Fruit fly (Drosophila melanogaster) whole organism, embryonic: Measurements from ENCODE around the gene chb.

Experiments used
- Abd-B ChIP-seq: fragments of 200-800 bp; sonication (Bioruptor generic); optimal IDR thresholded peaks from 2 replicates; lab custom pipeline; 2018; ENCODE audit warnings: missing biosample characterization, mild to moderate bottlenecking, missing genetic modification characterization, moderate library complexity
- Ada2b ChIP-seq: fragments of 200-800 bp; sonication (Bioruptor generic); IDR thresholded peaks from 2 replicates; pipeline ENCODE4 v1.3.6; 2022; ENCODE audit warnings: missing biosample characterization, missing genetic modification characterization
- Adf1 ChIP-seq: fragments of 200-800 bp; sonication (Bioruptor generic); IDR thresholded peaks from 2 replicates; pipeline ENCODE4 v1.3.6; 2022; ENCODE audit warnings: missing biosample characterization, missing genetic modification characterization
- Atf3 ChIP-seq: fragments of 200-800 bp; sonication (Bioruptor generic); optimal IDR thresholded peaks from 3 replicates; lab custom pipeline; 2016; ENCODE audit warnings: missing biosample characterization, missing genetic modification characterization
- Blimp-1 ChIP-seq: fragments of 200-800 bp; sonication (Bioruptor generic); optimal IDR thresholded peaks from 3 replicates; lab custom pipeline; 2018; ENCODE audit warnings: missing biosample characterization, missing genetic modification characterization, mild to moderate bottlenecking, moderate library complexity, missing genetic modification reagents
- CG1024 ChIP-seq: fragments of 200-800 bp; sonication (Bioruptor generic); IDR thresholded peaks from 2 replicates; pipeline ENCODE4 v1.3.6; 2022; ENCODE audit warnings: missing biosample characterization, missing genetic modification characterization
- CG10431 ChIP-seq: fragments of 200-800 bp; sonication (Bioruptor generic); optimal IDR thresholded peaks from 3 replicates; lab custom pipeline; 2018; ENCODE audit warnings: missing biosample characterization, mild to moderate bottlenecking, missing genetic modification characterization
- CG10979 ChIP-seq: fragments of 200-800 bp; sonication (Bioruptor generic); optimal IDR thresholded peaks from 2 replicates; lab custom pipeline; 2018; ENCODE audit warnings: missing biosample characterization, mild to moderate bottlenecking, missing genetic modification characterization, moderate library complexity
- CG11504 ChIP-seq: fragments of 200-800 bp; sonication (Bioruptor generic); optimal IDR thresholded peaks from 3 replicates; lab custom pipeline; 2019; ENCODE audit warnings: missing biosample characterization, mild to moderate bottlenecking, missing genetic modification characterization, moderate library complexity
- CG11696 ChIP-seq: fragments of 200-800 bp; sonication (Bioruptor generic); IDR thresholded peaks from 2 replicates; pipeline ENCODE4 v1.3.6; 2022; ENCODE audit warnings: missing biosample characterization, missing genetic modification characterization
- CG12219 ChIP-seq: fragments of 200-800 bp; sonication (Bioruptor generic); optimal IDR thresholded peaks from 3 replicates; lab custom pipeline; 2018; ENCODE audit warnings: missing biosample characterization, mild to moderate bottlenecking, missing genetic modification characterization
- CG13424 ChIP-seq: fragments of 200-800 bp; sonication (Bioruptor generic); optimal IDR thresholded peaks from 2 replicates; lab custom pipeline; 2019; ENCODE audit warnings: missing biosample characterization, mild to moderate bottlenecking, missing genetic modification characterization, moderate library complexity
- CG14441 ChIP-seq: fragments of 200-800 bp; sonication (Bioruptor generic); IDR thresholded peaks from 2 replicates; pipeline ENCODE4 v1.3.6; 2022; ENCODE audit warnings: missing biosample characterization, missing genetic modification characterization
- CG15696 ChIP-seq: fragments of 200-800 bp; sonication (Bioruptor generic); optimal IDR thresholded peaks from 2 replicates; lab custom pipeline; 2019; ENCODE audit warnings: missing biosample characterization, mild to moderate bottlenecking, missing genetic modification characterization, moderate library complexity
- CG1603 ChIP-seq: fragments of 200-800 bp; sonication (Bioruptor generic); optimal IDR thresholded peaks from 2 replicates; lab custom pipeline; 2019; ENCODE audit warnings: missing biosample characterization, mild to moderate bottlenecking, missing genetic modification characterization, moderate library complexity
- CG17802 ChIP-seq: fragments of 200-800 bp; sonication (Bioruptor generic); optimal IDR thresholded peaks from 2 replicates; lab custom pipeline; 2018; ENCODE audit warnings: missing biosample characterization, mild to moderate bottlenecking, missing genetic modification characterization, moderate library complexity
- CG18764 ChIP-seq: fragments of 200-800 bp; sonication (Bioruptor generic); optimal IDR thresholded peaks from 3 replicates; lab custom pipeline; 2016; ENCODE audit warnings: missing biosample characterization, missing genetic modification characterization
- CG2889 ChIP-seq: fragments of 200-800 bp; sonication (Bioruptor generic); IDR thresholded peaks from 3 replicates; pipeline ENCODE4 v1.3.6; 2022; ENCODE audit warnings: missing biosample characterization, missing genetic modification characterization
- CG32532 ChIP-seq: fragments of 200-800 bp; sonication (Bioruptor generic); IDR thresholded peaks from 2 replicates; pipeline ENCODE4 v1.3.6; 2022; ENCODE audit warnings: missing biosample characterization, missing genetic modification characterization
- CG4854 ChIP-seq: fragments of 200-800 bp; sonication (Bioruptor generic); optimal IDR thresholded peaks from 2 replicates; lab custom pipeline; 2016; ENCODE audit warnings: missing biosample characterization, missing genetic modification characterization, inconsistent platforms
- CG5180 ChIP-seq: fragments of 200-800 bp; sonication (Bioruptor generic); optimal IDR thresholded peaks from 3 replicates; lab custom pipeline; 2017; ENCODE audit warnings: missing biosample characterization, missing genetic modification characterization, mild to moderate bottlenecking, moderate library complexity, missing genetic modification reagents
- CG7745 ChIP-seq: fragments of 200-800 bp; sonication (Bioruptor generic); optimal IDR thresholded peaks from 2 replicates; lab custom pipeline; 2018; ENCODE audit warnings: missing biosample characterization, mild to moderate bottlenecking, missing genetic modification characterization, moderate library complexity
- CG7928 ChIP-seq: fragments of 200-800 bp; sonication (Bioruptor generic); optimal IDR thresholded peaks from 2 replicates; lab custom pipeline; 2017; ENCODE audit warnings: missing biosample characterization, mild to moderate bottlenecking, missing genetic modification characterization
- CG7987 ChIP-seq: fragments of 200-800 bp; sonication (Bioruptor generic); optimal IDR thresholded peaks from 2 replicates; lab custom pipeline; 2018; ENCODE audit warnings: missing biosample characterization, mild to moderate bottlenecking, missing genetic modification characterization, moderate library complexity
- CG8478 ChIP-seq: fragments of >200 bp; optimal IDR thresholded peaks from 2 replicates; lab custom pipeline; 2018
- E2f1 ChIP-seq: fragments of 200-800 bp; sonication (Bioruptor generic); IDR thresholded peaks from 2 replicates; pipeline ENCODE4 v1.3.6; 2022; ENCODE audit warnings: missing biosample characterization, missing genetic modification characterization
- Jarid2 ChIP-seq: fragments of 200-800 bp; sonication (Bioruptor generic); optimal IDR thresholded peaks from 3 replicates; lab custom pipeline; 2017; ENCODE audit warnings: mild to moderate bottlenecking, missing biosample characterization, missing genetic modification reagents, missing genetic modification characterization
- Med ChIP-seq: fragments of 200-800 bp; sonication (Bioruptor generic); peaks from one replicate; lab custom pipeline; 2016; ENCODE audit warnings: missing biosample characterization, missing genetic modification characterization, mild to moderate bottlenecking, inconsistent platforms, moderate library complexity
- Neu2 ChIP-seq: fragments of 200-800 bp; sonication (Bioruptor generic); optimal IDR thresholded peaks from 3 replicates; lab custom pipeline; 2016; ENCODE audit warnings: missing biosample characterization, missing genetic modification characterization, borderline replicate concordance
- Sox102F ChIP-seq: fragments of 200-800 bp; sonication (Bioruptor generic); optimal IDR thresholded peaks from 2 replicates; lab custom pipeline; 2018; ENCODE audit warnings: missing biosample characterization, mild to moderate bottlenecking, missing genetic modification characterization, moderate library complexity
- ase ChIP-seq: fragments of 200-800 bp; sonication (Bioruptor generic); IDR thresholded peaks from 3 replicates; pipeline ENCODE4 v1.3.6; 2022; ENCODE audit warnings: missing biosample characterization, missing genetic modification characterization
- cad ChIP-seq: fragments of >200 bp; optimal IDR thresholded peaks from 2 replicates; lab custom pipeline; 2017; ENCODE audit warnings: missing biosample characterization, missing genetic modification characterization
- chn ChIP-seq: fragments of 200-800 bp; sonication (Bioruptor generic); optimal IDR thresholded peaks from 2 replicates; lab custom pipeline; 2016; ENCODE audit warnings: missing biosample characterization, missing genetic modification characterization
- crp ChIP-seq, 2 experiments: fragments of 200-800 bp; sonication (Bioruptor generic); optimal IDR thresholded peaks; 2 replicates in 1 of 2; 3 replicates in 1 of 2; lab custom pipeline; 2017; ENCODE audit warnings: missing biosample characterization in 2 of 2, missing genetic modification characterization in 2 of 2, mild to moderate bottlenecking in 1 of 2, moderate library complexity in 1 of 2
- emc ChIP-seq: fragments of 200-800 bp; sonication (Bioruptor generic); optimal IDR thresholded peaks from 2 replicates; lab custom pipeline; 2016; ENCODE audit warnings: missing biosample characterization, missing genetic modification characterization
- grn ChIP-seq: fragments of 200-800 bp; sonication (Bioruptor generic); optimal IDR thresholded peaks from 3 replicates; lab custom pipeline; 2017; ENCODE audit warnings: missing biosample characterization, missing genetic modification characterization
- hkb ChIP-seq, 2 experiments: fragments of 200-800 bp in 1 of 2; fragments of >200 bp in 1 of 2; sonication (Bioruptor generic) in 1 of 2; IDR thresholded peaks in 1 of 2; optimal IDR thresholded peaks in 1 of 2; 2 replicates each; pipeline versions ENCODE4 v1.3.6 to Lab custom; 2017 to 2022; ENCODE audit warnings: missing biosample characterization in 1 of 2, missing genetic modification characterization in 1 of 2
- jing ChIP-seq: fragments of 200-800 bp; sonication (Bioruptor generic); optimal IDR thresholded peaks from 2 replicates; lab custom pipeline; 2018; ENCODE audit warnings: missing biosample characterization, mild to moderate bottlenecking, missing genetic modification characterization
- maf-S ChIP-seq: fragments of 200-800 bp; sonication (Bioruptor generic); optimal IDR thresholded peaks from 2 replicates; lab custom pipeline; 2016; ENCODE audit warnings: missing biosample characterization, missing genetic modification characterization
- mld ChIP-seq: fragments of 200-800 bp; sonication (Bioruptor generic); IDR thresholded peaks from 3 replicates; pipeline ENCODE4 v1.3.6; 2022; ENCODE audit warnings: missing biosample characterization, missing genetic modification characterization; ENCODE audit not compliant: partially characterized antibody
- nmo ChIP-seq: fragments of 200-800 bp; sonication (Bioruptor generic); optimal IDR thresholded peaks from 2 replicates; lab custom pipeline; 2018; ENCODE audit warnings: missing biosample characterization, mild to moderate bottlenecking, missing genetic modification characterization, moderate library complexity
- peb ChIP-seq: fragments of 200-800 bp; sonication (Bioruptor generic); IDR thresholded peaks from 2 replicates; pipeline ENCODE4 v1.3.6; 2022; ENCODE audit warnings: missing biosample characterization, missing genetic modification characterization
- prd ChIP-seq, 3 experiments: fragments of >200 bp in 2 of 3; fragments of 200-800 bp in 1 of 3; sonication (Bioruptor generic) in 1 of 3; optimal IDR thresholded peaks in 2 of 3; IDR thresholded peaks in 1 of 3; 2 replicates in 2 of 3; 3 replicates in 1 of 3; pipeline versions ENCODE4 v1.3.6 to Lab custom; 2017 to 2022; ENCODE audit warnings: missing biosample characterization in 1 of 3, missing genetic modification characterization in 1 of 3
- pzg ChIP-seq: fragments of 200-800 bp; sonication (Bioruptor generic); optimal IDR thresholded peaks from 3 replicates; lab custom pipeline; 2018; ENCODE audit warnings: missing biosample characterization, mild to moderate bottlenecking, missing genetic modification characterization, moderate library complexity
- salm ChIP-seq: fragments of 200-800 bp; sonication (Bioruptor generic); optimal IDR thresholded peaks from 2 replicates; lab custom pipeline; 2018; ENCODE audit warnings: missing biosample characterization, mild to moderate bottlenecking, missing genetic modification characterization
- sima ChIP-seq: fragments of 200-800 bp; sonication (Bioruptor generic); optimal IDR thresholded peaks from 2 replicates; lab custom pipeline; 2016; ENCODE audit warnings: missing biosample characterization, missing genetic modification characterization
- tna ChIP-seq: fragments of 200-800 bp; sonication (Bioruptor generic); IDR thresholded peaks from 2 replicates; pipeline ENCODE4 v1.3.6; 2022; ENCODE audit warnings: missing biosample characterization, missing genetic modification characterization; ENCODE audit not compliant: partially characterized antibody
- trh ChIP-seq: fragments of 200-800 bp; sonication (Bioruptor generic); optimal IDR thresholded peaks from 2 replicates; lab custom pipeline; 2016; ENCODE audit warnings: missing biosample characterization, missing genetic modification characterization
- unpg ChIP-seq: fragments of 200-800 bp; sonication (Bioruptor generic); optimal IDR thresholded peaks from 3 replicates; lab custom pipeline; 2018; ENCODE audit warnings: missing biosample characterization, mild to moderate bottlenecking, missing genetic modification characterization, moderate library complexity
- vvl ChIP-seq: fragments of 200-800 bp; sonication (Bioruptor generic); IDR thresholded peaks from 2 replicates; pipeline ENCODE4 v1.3.6; 2022; ENCODE audit warnings: missing biosample characterization, missing genetic modification characterization

The chb gene

dm6 chr3L:21223268-21223667 is 50.6 kb downstream of the chb start (continued):
- TF ChIP-seq Abd-B (GFP tag; lab: Kevin White, UChicago) (no peak), E2f1 (GFP tag; lab: Robert Waterston, UW) (no peak), ase (GFP tag; lab: Robert Waterston, UW) (no peak), CG32532 (GFP tag; lab: Robert Waterston, UW) (no peak), Atf3 (GFP tag; lab: Kevin White, UChicago) (no peak), peb (no peak), tna (GFP tag; lab: Robert Waterston, UW) (no peak), cad (GFP tag; lab: Kevin White, UChicago) (no peak), CG5180 (GFP tag; lab: Kevin White, UChicago) (no peak), CG18764 (GFP tag; lab: Kevin White, UChicago) (no peak), chn (GFP tag; lab: Kevin White, UChicago) (no peak), CG13424 (tag; lab: Kevin White, UChicago) (peak; percentile 15), maf-S (GFP tag; lab: Kevin White, UChicago) (no peak), Med (GFP tag; lab: Kevin White, UChicago) (no peak), CG7987 (GFP tag; lab: Kevin White, UChicago) (no peak), CG10979 (tag; lab: Kevin White, UChicago) (peak; percentile 52), CG14441 (GFP tag; lab: Robert Waterston, UW) (no peak), Jarid2 (GFP tag; lab: Kevin White, UChicago) (no peak), CG11504 (tag; lab: Kevin White, UChicago) (peak; percentile 52), CG11696 (GFP tag; lab: Robert Waterston, UW) (no peak), CG17802 (tag; lab: Kevin White, UChicago) (no peak), CG15696 (tag; lab: Kevin White, UChicago) (no peak), hkb (optimal IDR thresholded peaks at IDR 0.05; lab: Kevin White, UChicago) (no peak), hkb (GFP tag; IDR thresholded peaks at IDR 0.05; lab: Robert Waterston, UW) (no peak), prd (optimal IDR thresholded peaks at IDR 0.05; lab: Kevin White, UChicago) (no peak), prd (GFP tag; IDR thresholded peaks at IDR 0.05; lab: Robert Waterston, UW) (peak; percentile 17; the same call in 1 of the 3 replicates), CG8478 (no peak), CG7928 (GFP tag; lab: Kevin White, UChicago) (no peak), CG1603 (tag; lab: Kevin White, UChicago) (peak; percentile 24), CG2889 (no peak), nmo (peak; percentile 3), vvl (GFP tag; lab: Robert Waterston, UW) (peak; percentile 47; the same call in 1 of the 2 replicates), Ada2b (GFP tag; lab: Robert Waterston, UW) (no peak), mld (GFP tag; lab: Robert Waterston, UW) (no peak), CG7745 (no peak), sima (GFP tag; lab: Kevin White, UChicago) (no peak), trh (GFP tag; lab: Kevin White, UChicago) (no peak), Adf1 (no peak), Blimp-1 (GFP tag; lab: Kevin White, UChicago) (peak; percentile 35), unpg (GFP tag; lab: Kevin White, UChicago) (peak; percentile 32), CG4854 (GFP tag; lab: Kevin White, UChicago) (no peak), grn (GFP tag; lab: Kevin White, UChicago) (no peak), CG10431 (GFP tag; lab: Kevin White, UChicago) (no peak), crp (GFP tag; optimal IDR thresholded peaks at IDR 0.05; lab: Kevin White, UChicago) (no peak), Neu2 (no peak), CG1024 (GFP tag; lab: Robert Waterston, UW) (no peak), jing (GFP tag; lab: Kevin White, UChicago) (no peak), pzg (no peak), salm (tag; lab: Kevin White, UChicago) (no peak), emc (GFP tag; lab: Kevin White, UChicago) (no peak), CG12219 (no peak), Sox102F (GFP tag; lab: Kevin White, UChicago) (peak; percentile 46)
